Worm (Caenorhabditis elegans) whole organism, midembryonic: Measurements from ENCODE around the gene F43C11.10.

Experiments used
- T22C8.4 ChIP-seq: fragments of 200-800 bp; sonication (Bioruptor generic); IDR thresholded peaks from 2 replicates; pipeline ENCODE4 v1.3.6; 2022; ENCODE audit warnings: missing genetic modification characterization, missing compliant biosample characterization
- cog-1 ChIP-seq: sonication (generic microtip); optimal IDR thresholded peaks from 2 replicates; lab custom pipeline; 2016; ENCODE audit warnings: missing genetic modification characterization, missing compliant biosample characterization
- klf-2 ChIP-seq: fragments of 200-800 bp; sonication (Bioruptor generic); conservative IDR thresholded peaks from 2 replicates; pipeline ENCODE4 v1.3.6; 2022; ENCODE audit warnings: missing genetic modification reagents, missing genetic modification characterization, missing compliant biosample characterization
- ztf-23 ChIP-seq: fragments of 200-800 bp; sonication (Bioruptor generic); IDR thresholded peaks from 2 replicates; pipeline ENCODE4 v1.3.6; 2022; ENCODE audit warnings: missing genetic modification reagents, missing genetic modification characterization, missing compliant biosample characterization

DNA sequence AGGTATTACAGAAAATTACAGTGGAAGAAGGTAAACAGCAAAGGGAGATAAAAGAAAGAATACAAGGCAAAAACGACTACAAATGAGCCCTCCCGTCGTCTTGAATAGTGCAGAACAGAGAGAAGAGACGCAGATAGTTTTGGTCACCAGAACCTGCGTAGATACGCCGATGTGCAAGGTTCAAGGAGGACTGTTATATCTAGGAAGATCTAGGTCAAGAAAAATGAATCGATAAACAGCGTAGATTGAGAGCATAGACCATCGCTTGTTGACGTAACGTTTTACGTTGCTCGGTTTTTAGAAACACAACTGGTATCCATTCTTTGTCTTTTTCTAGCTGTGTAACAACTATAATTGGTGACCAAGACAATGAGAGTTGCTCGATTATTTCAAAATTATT, 51.6 kb downstream of the F43C11.10 start, which contains the start of gene B0281.5:
- TF ChIP-seq klf-2 (GFP tag; lab: Robert Waterston, UW) (no peak), cog-1 (tag; lab: Kevin White, UChicago) (no peak), T22C8.4 (GFP tag; lab: Robert Waterston, UW) (no peak), ztf-23 (GFP tag; lab: Robert Waterston, UW) (no peak)
